Worm (Caenorhabditis elegans): ENCODE measurements around the gene nlp-70.

ce11 chrV:298395-298794 lies 25.7 kb upstream of the nlp-70 start:
- TF ChIP-seq unc-130 (GFP tag; optimal IDR thresholded peaks at IDR 0.05) (no peak), lin-29 (GFP tag; IDR thresholded peaks at IDR 0.05) (no peak)
